Worm (Caenorhabditis elegans) whole organism, L2 larva: Measurements from ENCODE around the gene skr-7.

Experiments
- F13H6.1 ChIP-seq: sonication (generic microtip); optimal IDR thresholded peaks from 2 replicates; lab custom pipeline; 2016; ENCODE audit warnings: missing genetic modification characterization, missing compliant biosample characterization
- R02D3.7 ChIP-seq: fragments of 150-350 bp; optimal IDR thresholded peaks from 2 replicates; lab custom pipeline; 2014; ENCODE audit warnings: missing biosample characterization, missing genetic modification characterization
- Y55F3AM.14 ChIP-seq: fragments of 200-800 bp; sonication (Bioruptor generic); optimal IDR thresholded peaks from 2 replicates; lab custom pipeline; 2018; ENCODE audit warnings: mild to moderate bottlenecking, missing genetic modification characterization, missing compliant biosample characterization
- aly-2 ChIP-seq: fragments of 150-350 bp; optimal IDR thresholded peaks from 2 replicates; lab custom pipeline; 2014; ENCODE audit warnings: missing biosample characterization, missing genetic modification characterization
- ceh-16 ChIP-seq: fragments of 150-350 bp; optimal IDR thresholded peaks from 2 replicates; lab custom pipeline; 2014; ENCODE audit warnings: missing biosample characterization, missing genetic modification characterization
- ceh-82 ChIP-seq: fragments of 150-350 bp; optimal IDR thresholded peaks from 2 replicates; lab custom pipeline; 2014; ENCODE audit warnings: missing biosample characterization, missing genetic modification characterization
- crh-2 ChIP-seq: sonication (generic microtip); optimal IDR thresholded peaks from 2 replicates; lab custom pipeline; 2017; ENCODE audit warnings: missing biosample characterization, missing genetic modification characterization
- dmd-4 ChIP-seq: sonication (generic microtip); optimal IDR thresholded peaks from 2 replicates; lab custom pipeline; 2017; ENCODE audit warnings: missing biosample characterization, missing genetic modification characterization
- elt-1 ChIP-seq: fragments of 150-350 bp; optimal IDR thresholded peaks from 2 replicates; lab custom pipeline; 2014; ENCODE audit warnings: missing biosample characterization, missing genetic modification characterization
- elt-3 ChIP-seq: sonication (generic microtip); optimal IDR thresholded peaks from 2 replicates; lab custom pipeline; 2017; ENCODE audit warnings: missing biosample characterization, missing genetic modification characterization
- fos-1 ChIP-seq: fragments of 150-350 bp; optimal IDR thresholded peaks from 2 replicates; lab custom pipeline; 2014; ENCODE audit warnings: missing biosample characterization, missing genetic modification characterization
- gmeb-1 ChIP-seq: fragments of 150-350 bp; optimal IDR thresholded peaks from 2 replicates; lab custom pipeline; 2014; ENCODE audit warnings: missing biosample characterization, missing genetic modification characterization
- lin-11 ChIP-seq: fragments of 150-350 bp; sonication (generic microtip); optimal IDR thresholded peaks from 2 replicates; lab custom pipeline; 2014; ENCODE audit warnings: missing biosample characterization, missing genetic modification characterization, inconsistent platforms, mixed read lengths
- lin-13 ChIP-seq: fragments of 150-350 bp; optimal IDR thresholded peaks from 2 replicates; lab custom pipeline; 2014; ENCODE audit warnings: missing biosample characterization, missing genetic modification reagents, missing genetic modification characterization
- mab-5 ChIP-seq: fragments of 150-350 bp; optimal IDR thresholded peaks from 2 replicates; lab custom pipeline; 2014; ENCODE audit warnings: missing biosample characterization, missing genetic modification characterization
- nhr-10 ChIP-seq: sonication (generic microtip); optimal IDR thresholded peaks from 2 replicates; lab custom pipeline; 2017; ENCODE audit warnings: missing biosample characterization, missing genetic modification characterization
- nhr-11 ChIP-seq: fragments of 150-350 bp; optimal IDR thresholded peaks from 2 replicates; lab custom pipeline; 2014; ENCODE audit warnings: missing biosample characterization, missing genetic modification characterization
- nhr-12 ChIP-seq: fragments of 150-350 bp; optimal IDR thresholded peaks from 2 replicates; lab custom pipeline; 2014; ENCODE audit warnings: missing biosample characterization, missing genetic modification characterization
- nhr-129 ChIP-seq: fragments of 150-350 bp; optimal IDR thresholded peaks from 2 replicates; lab custom pipeline; 2014; ENCODE audit warnings: missing biosample characterization, missing genetic modification characterization
- nhr-23 ChIP-seq: fragments of 150-350 bp; optimal IDR thresholded peaks from 2 replicates; lab custom pipeline; 2014; ENCODE audit warnings: missing biosample characterization, missing genetic modification reagents, missing genetic modification characterization
- nhr-25 ChIP-seq: fragments of 150-350 bp; sonication (generic microtip); optimal IDR thresholded peaks from 3 replicates; lab custom pipeline; 2014; ENCODE audit warnings: missing biosample characterization, missing genetic modification characterization
- nhr-6 ChIP-seq: fragments of 150-350 bp; optimal IDR thresholded peaks from 2 replicates; lab custom pipeline; 2014; ENCODE audit warnings: missing biosample characterization, missing genetic modification characterization
- nhr-77 ChIP-seq: fragments of 150-350 bp; optimal IDR thresholded peaks from 2 replicates; lab custom pipeline; 2014; ENCODE audit warnings: missing biosample characterization, missing genetic modification characterization
- peb-1 ChIP-seq: fragments of 150-350 bp; optimal IDR thresholded peaks from 2 replicates; lab custom pipeline; 2014; ENCODE audit warnings: missing biosample characterization, missing genetic modification characterization
- sem-4 ChIP-seq: fragments of 150-350 bp; optimal IDR thresholded peaks from 2 replicates; lab custom pipeline; 2014; ENCODE audit warnings: missing biosample characterization, missing genetic modification reagents, missing genetic modification characterization
- skn-1 ChIP-seq: sonication (generic microtip); optimal IDR thresholded peaks from 2 replicates; lab custom pipeline; 2017; ENCODE audit warnings: missing biosample characterization, missing genetic modification characterization
- sma-3 ChIP-seq: sonication (generic microtip); optimal IDR thresholded peaks from 2 replicates; lab custom pipeline; 2016; ENCODE audit warnings: missing genetic modification reagents, missing genetic modification characterization, missing compliant biosample characterization
- sma-9 ChIP-seq, 2 experiments: fragments of 150-350 bp in 1 of 2; sonication (generic microtip) in 1 of 2; optimal IDR thresholded peaks; 2 replicates each; lab custom pipeline; 2014 to 2016; ENCODE audit warnings: missing genetic modification characterization in 2 of 2, mild to moderate bottlenecking in 1 of 2, missing biosample characterization in 1 of 2, missing compliant biosample characterization in 1 of 2, missing genetic modification reagents in 1 of 2, moderate library complexity in 1 of 2
- snpc-4 ChIP-seq: fragments of 150-350 bp; optimal IDR thresholded peaks from 2 replicates; lab custom pipeline; 2014; ENCODE audit warnings: missing biosample characterization, missing genetic modification characterization
- unc-39 ChIP-seq: fragments of 150-350 bp; optimal IDR thresholded peaks from 2 replicates; lab custom pipeline; 2014; ENCODE audit warnings: missing biosample characterization, missing genetic modification characterization
- unc-55 ChIP-seq: fragments of 150-350 bp; sonication (generic microtip); optimal IDR thresholded peaks from 3 replicates; lab custom pipeline; 2014; ENCODE audit warnings: missing biosample characterization, missing genetic modification reagents, missing genetic modification characterization
- unc-62 ChIP-seq: fragments of 150-350 bp; optimal IDR thresholded peaks from 2 replicates; lab custom pipeline; 2014; ENCODE audit warnings: missing biosample characterization, missing genetic modification reagents, missing genetic modification characterization
- ztf-1 ChIP-seq: fragments of 200-800 bp; sonication (Bioruptor generic); conservative IDR thresholded peaks from 2 replicates; pipeline ENCODE4 v1.3.6; 2022; ENCODE audit warnings: missing genetic modification characterization, missing compliant biosample characterization
- ztf-11 ChIP-seq: sonication (generic microtip); optimal IDR thresholded peaks from 2 replicates; lab custom pipeline; 2017; ENCODE audit warnings: missing biosample characterization, missing genetic modification characterization
- ztf-4 ChIP-seq: fragments of 150-350 bp; optimal IDR thresholded peaks from 2 replicates; lab custom pipeline; 2014; ENCODE audit warnings: missing biosample characterization, missing genetic modification characterization

skr-7 gene

DNA sequence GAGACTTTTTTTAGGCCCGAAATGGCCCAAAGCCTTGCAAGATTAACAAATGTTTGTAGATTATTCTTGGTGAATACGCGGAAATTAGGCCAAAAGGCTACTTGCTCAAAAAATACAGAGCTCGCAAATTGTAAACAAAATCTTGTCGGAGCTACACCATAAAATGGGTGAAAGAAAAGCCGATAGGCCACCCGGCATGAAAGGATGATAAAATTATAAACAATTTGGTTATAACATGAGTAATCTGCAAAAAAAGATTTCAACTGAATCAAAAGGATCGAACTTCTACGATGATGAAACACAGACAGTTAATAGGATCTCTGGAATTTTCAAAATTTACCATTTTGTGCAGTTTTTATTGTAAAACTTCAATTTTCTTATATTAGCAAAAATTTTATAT lies 24.1 kb upstream of the skr-7 start:
- TF ChIP-seq ztf-1, result no peak
- no peak for TF ChIP-seq skn-1 (tag; lab: Kevin White, UChicago)
- no peak for TF ChIP-seq peb-1 (tag; lab: Kevin White, UChicago)
- TF ChIP-seq sma-9 (GFP tag; optimal IDR thresholded peaks at IDR 0.05; lab: Kevin White, UChicago), result no peak
- TF ChIP-seq sma-9 (tag; optimal IDR thresholded peaks at IDR 0.05; lab: Kevin White, UChicago), result no peak
- no peak for TF ChIP-seq Y55F3AM.14 (GFP tag; lab: Kevin White, UChicago)
- TF ChIP-seq ceh-16 (tag; lab: Kevin White, UChicago), result no peak
- TF ChIP-seq ztf-11 (tag; lab: Kevin White, UChicago), result no peak
- TF ChIP-seq, all 48 proteins: peak for 0

- TF ChIP-seq nhr-25 (tag; lab: Kevin White, UChicago) (no peak), Y55F3AM.14 (GFP tag; lab: Kevin White, UChicago) (no peak), unc-39 (no peak), ztf-11 (tag; lab: Kevin White, UChicago) (no peak), ztf-1 (no peak), gmeb-1 (no peak), unc-55 (GFP tag; lab: Kevin White, UChicago) (no peak), nhr-12 (tag; lab: Kevin White, UChicago) (no peak), nhr-23 (tag; lab: Kevin White, UChicago) (no peak), elt-1 (tag; lab: Kevin White, UChicago) (no peak), crh-2 (no peak), fos-1 (tag; lab: Kevin White, UChicago) (no peak), nhr-11 (tag; lab: Kevin White, UChicago) (no peak), lin-13 (GFP tag; lab: Kevin White, UChicago) (no peak), sma-9 (GFP tag; optimal IDR thresholded peaks at IDR 0.05; lab: Kevin White, UChicago) (no peak), sma-9 (tag; optimal IDR thresholded peaks at IDR 0.05; lab: Kevin White, UChicago) (no peak)
Measured at ce11 chrV:4398884-4399283, 23.3 kb upstream of the skr-7 start.

- TF ChIP-seq lin-11 (tag; lab: Kevin White, UChicago) (no peak), peb-1 (tag; lab: Kevin White, UChicago) (no peak)
- TF ChIP-seq, all 48 proteins: peak for 0
Measured at ce11 chrV:4400118-4400517, 22.1 kb upstream of the skr-7 start, which contains the start of gene F13A2.4. Gene F13A2.4, minus strand, starts transcription at chrV:4400218.

DNA sequence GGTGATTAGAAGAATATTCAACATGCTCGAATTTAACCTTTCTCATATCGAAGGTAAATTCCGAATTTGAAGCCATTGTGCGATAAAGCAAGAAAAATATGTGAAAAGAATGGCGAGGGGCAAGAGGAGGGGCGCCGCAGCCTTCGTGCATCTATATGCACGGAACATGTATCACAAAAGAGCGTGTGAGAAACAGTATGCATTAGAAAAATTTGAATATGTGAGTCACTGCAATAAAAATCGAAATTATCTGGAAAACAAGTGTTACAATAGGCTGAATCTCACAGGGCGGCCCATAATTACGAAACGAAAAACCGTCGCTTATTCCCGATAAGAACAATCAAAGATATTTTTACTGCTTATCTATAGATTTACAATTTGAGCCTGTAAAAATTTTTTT lies 20.4 kb upstream of the skr-7 start, which contains the start of gene F13A2.5:
Gene F13A2.5, minus strand, starts transcription at position 101 of the 400 bp plus-strand sequence.
- TF ChIP-seq ztf-4 (tag; lab: Kevin White, UChicago), result no peak
- TF ChIP-seq ztf-1, result no peak
- TF ChIP-seq snpc-4 (tag; lab: Kevin White, UChicago), result no peak
- TF ChIP-seq ceh-82 (tag; lab: Kevin White, UChicago), result no peak
- TF ChIP-seq nhr-129 (tag; lab: Kevin White, UChicago), result no peak
- TF ChIP-seq mab-5 (tag; lab: Kevin White, UChicago), result no peak
- TF ChIP-seq F13H6.1 (tag; lab: Kevin White, UChicago), result no peak
- no peak for TF ChIP-seq nhr-23 (tag; lab: Kevin White, UChicago)
- TF ChIP-seq unc-55 (GFP tag; lab: Kevin White, UChicago), result no peak
- no peak for TF ChIP-seq elt-3 (tag; lab: Kevin White, UChicago)
- TF ChIP-seq elt-1 (tag; lab: Kevin White, UChicago), result no peak
- no peak for TF ChIP-seq dmd-4 (tag; lab: Kevin White, UChicago)

DNA sequence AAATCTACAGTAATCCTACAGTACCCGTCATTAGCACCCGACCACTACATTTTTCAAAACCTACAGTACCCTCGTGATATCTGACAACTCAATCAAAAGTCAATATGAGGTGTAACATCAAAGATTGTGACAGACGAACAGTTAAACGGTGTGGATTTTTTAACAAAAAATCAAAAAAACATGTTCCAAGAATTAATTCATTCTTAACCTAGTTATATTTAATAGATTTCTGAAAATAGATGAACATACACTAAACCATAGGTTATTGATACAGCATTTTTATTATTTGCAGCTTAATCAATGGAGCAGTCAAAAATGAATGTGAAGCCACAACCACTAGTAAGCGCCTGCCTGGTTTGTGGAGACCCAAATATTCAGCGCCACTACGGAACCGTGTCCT lies 14.7 kb upstream of the skr-7 start, which contains the start of gene nhr-118:
Gene nhr-118, plus strand, starts transcription at position 301 of the 400 bp plus-strand sequence.
- no peak for TF ChIP-seq nhr-6 (tag; lab: Kevin White, UChicago)
- no peak for TF ChIP-seq unc-62
- no peak for TF ChIP-seq ztf-1
- TF ChIP-seq ceh-16 (tag; lab: Kevin White, UChicago), result no peak
- no peak for TF ChIP-seq ceh-82 (tag; lab: Kevin White, UChicago)
- TF ChIP-seq aly-2 (tag; lab: Kevin White, UChicago), result no peak
- no peak for TF ChIP-seq R02D3.7
- TF ChIP-seq sem-4 (tag; lab: Kevin White, UChicago), result no peak
- TF ChIP-seq peb-1 (tag; lab: Kevin White, UChicago), result no peak
- TF ChIP-seq sma-3 (GFP tag; lab: Kevin White, UChicago), result no peak
- TF ChIP-seq unc-55 (GFP tag; lab: Kevin White, UChicago), result no peak
- no peak for TF ChIP-seq nhr-10
- no peak for TF ChIP-seq nhr-23 (tag; lab: Kevin White, UChicago)
- TF ChIP-seq nhr-77 (tag; lab: Kevin White, UChicago), result no peak
- no peak for TF ChIP-seq snpc-4 (tag; lab: Kevin White, UChicago)
- TF ChIP-seq ztf-4 (tag; lab: Kevin White, UChicago), result no peak
- TF ChIP-seq elt-3 (tag; lab: Kevin White, UChicago), result no peak
- no peak for TF ChIP-seq sma-9 (GFP tag; optimal IDR thresholded peaks at IDR 0.05; lab: Kevin White, UChicago)
- TF ChIP-seq sma-9 (tag; optimal IDR thresholded peaks at IDR 0.05; lab: Kevin White, UChicago), result no peak
